Worm (Caenorhabditis elegans) whole organism, L3 larva: ENCODE data around the gene R107.2.

Source experiments
- ceh-28 ChIP-seq: fragments of 150-350 bp; optimal IDR thresholded peaks from 2 replicates; lab custom pipeline; 2014; ENCODE audit warnings: missing biosample characterization, missing genetic modification reagents, missing genetic modification characterization
- ceh-82 ChIP-seq: fragments of 150-350 bp; optimal IDR thresholded peaks from 2 replicates; lab custom pipeline; 2014; ENCODE audit warnings: missing biosample characterization, missing genetic modification characterization
- ceh-9 ChIP-seq: sonication (generic microtip); optimal IDR thresholded peaks from 2 replicates; lab custom pipeline; 2018; ENCODE audit warnings: missing biosample characterization, missing genetic modification characterization
- egl-27 ChIP-seq: sonication (generic microtip); optimal IDR thresholded peaks from 4 replicates; lab custom pipeline; 2017; ENCODE audit warnings: missing biosample characterization, missing genetic modification reagents, missing genetic modification characterization
- egl-5 ChIP-seq: fragments of 150-350 bp; optimal IDR thresholded peaks from 2 replicates; lab custom pipeline; 2017; ENCODE audit warnings: missing biosample characterization, missing genetic modification reagents, missing genetic modification characterization, inconsistent platforms
- elt-1 ChIP-seq: fragments of 150-350 bp; optimal IDR thresholded peaks from 2 replicates; lab custom pipeline; 2014; ENCODE audit warnings: missing biosample characterization, missing genetic modification characterization
- elt-2 ChIP-seq: sonication (generic microtip); optimal IDR thresholded peaks from 2 replicates; lab custom pipeline; 2016; ENCODE audit warnings: missing genetic modification reagents, mild to moderate bottlenecking, missing genetic modification characterization, missing compliant biosample characterization
- elt-3 ChIP-seq, 3 experiments: fragments of 150-350 bp in 1 of 3; sonication (generic microtip) in 2 of 3; optimal IDR thresholded peaks; 2 replicates in 2 of 3; 4 replicates in 1 of 3; lab custom pipeline; 2014 to 2017; ENCODE audit warnings: missing biosample characterization in 3 of 3, missing genetic modification characterization in 3 of 3
- eor-1 ChIP-seq, 2 experiments: fragments of 150-350 bp; optimal IDR thresholded peaks; 2 replicates each; lab custom pipeline; 2014 to 2018; ENCODE audit warnings: missing biosample characterization in 2 of 2, missing genetic modification characterization in 2 of 2
- fkh-10 ChIP-seq: sonication (generic microtip); optimal IDR thresholded peaks from 2 replicates; lab custom pipeline; 2017; ENCODE audit warnings: missing biosample characterization, missing genetic modification reagents, missing genetic modification characterization
- fkh-2 ChIP-seq: fragments of 150-350 bp; optimal IDR thresholded peaks from 2 replicates; lab custom pipeline; 2014; ENCODE audit warnings: missing biosample characterization, missing genetic modification reagents, missing genetic modification characterization
- jun-1 ChIP-seq: fragments of 150-350 bp; optimal IDR thresholded peaks from 2 replicates; lab custom pipeline; 2014; ENCODE audit warnings: missing biosample characterization, missing genetic modification reagents, missing genetic modification characterization
- lin-15B ChIP-seq: fragments of 150-350 bp; optimal IDR thresholded peaks from 2 replicates; lab custom pipeline; 2014; ENCODE audit warnings: missing biosample characterization, missing genetic modification characterization
- lin-39 ChIP-seq: fragments of 150-350 bp; optimal IDR thresholded peaks from 2 replicates; lab custom pipeline; 2018; ENCODE audit warnings: missing biosample characterization, missing genetic modification reagents, missing genetic modification characterization
- nfya-1 ChIP-seq: sonication (generic microtip); optimal IDR thresholded peaks from 2 replicates; lab custom pipeline; 2017; ENCODE audit warnings: missing genetic modification characterization, mild to moderate bottlenecking, missing compliant biosample characterization, antibody characterized with exemption, moderate library complexity; ENCODE audit not compliant: insufficient read depth
- nhr-11 ChIP-seq: fragments of 150-350 bp; optimal IDR thresholded peaks from 2 replicates; lab custom pipeline; 2014; ENCODE audit warnings: missing biosample characterization, missing genetic modification characterization
- nhr-12 ChIP-seq: fragments of 150-350 bp; optimal IDR thresholded peaks from 2 replicates; lab custom pipeline; 2014; ENCODE audit warnings: missing biosample characterization, missing genetic modification characterization
- nhr-23 ChIP-seq: fragments of 150-350 bp; optimal IDR thresholded peaks from 2 replicates; lab custom pipeline; 2014; ENCODE audit warnings: missing biosample characterization, missing genetic modification reagents, missing genetic modification characterization
- nhr-237 ChIP-seq: fragments of 150-350 bp; optimal IDR thresholded peaks from 2 replicates; lab custom pipeline; 2014; ENCODE audit warnings: missing biosample characterization, missing genetic modification characterization
- nhr-25 ChIP-seq: sonication (generic microtip); optimal IDR thresholded peaks from 2 replicates; lab custom pipeline; 2017; ENCODE audit warnings: missing biosample characterization, missing genetic modification characterization
- nhr-28 ChIP-seq: fragments of 150-350 bp; optimal IDR thresholded peaks from 2 replicates; lab custom pipeline; 2014; ENCODE audit warnings: missing biosample characterization, missing genetic modification characterization
- nhr-43 ChIP-seq: sonication (generic microtip); optimal IDR thresholded peaks from 2 replicates; lab custom pipeline; 2016; ENCODE audit warnings: mild to moderate bottlenecking, missing genetic modification characterization, missing compliant biosample characterization; ENCODE audit not compliant: poor library complexity, severe bottlenecking
- nhr-67 ChIP-seq: fragments of 150-350 bp; optimal IDR thresholded peaks from 2 replicates; lab custom pipeline; 2014; ENCODE audit warnings: missing biosample characterization, missing genetic modification characterization
- nhr-76 ChIP-seq: fragments of 150-350 bp; sonication (generic microtip); optimal IDR thresholded peaks from 5 replicates; lab custom pipeline; 2014; ENCODE audit warnings: missing biosample characterization, missing genetic modification characterization
- pha-4 ChIP-seq: fragments of 150-350 bp; optimal IDR thresholded peaks from 2 replicates; lab custom pipeline; 2014; ENCODE audit warnings: missing biosample characterization, missing genetic modification reagents, missing genetic modification characterization
- sea-2 ChIP-seq: fragments of 150-350 bp; sonication (generic microtip); optimal IDR thresholded peaks from 4 replicates; lab custom pipeline; 2014; ENCODE audit warnings: missing biosample characterization, missing genetic modification reagents, missing genetic modification characterization
- unc-39 ChIP-seq: sonication (generic microtip); optimal IDR thresholded peaks from 4 replicates; lab custom pipeline; 2017; ENCODE audit warnings: missing biosample characterization, missing genetic modification characterization
- unc-62 ChIP-seq: fragments of 150-350 bp; sonication (generic microtip); optimal IDR thresholded peaks from 4 replicates; lab custom pipeline; 2014; ENCODE audit warnings: missing biosample characterization, missing genetic modification reagents, missing genetic modification characterization
- zag-1 ChIP-seq: fragments of 150-350 bp; optimal IDR thresholded peaks from 2 replicates; lab custom pipeline; 2014; ENCODE audit warnings: missing biosample characterization, missing genetic modification characterization
- ztf-11 ChIP-seq: fragments of 150-350 bp; optimal IDR thresholded peaks from 2 replicates; lab custom pipeline; 2014; ENCODE audit warnings: missing biosample characterization, missing genetic modification characterization

The R107.2 gene

ce11 chrIII:9045838-9046237 is at the start of gene R107.2:
Gene R107.2, minus strand, starts transcription at chrIII:9045938.
- TF ChIP-seq ceh-28 (tag; lab: Kevin White, UChicago) (no peak), jun-1 (tag; lab: Kevin White, UChicago) (no peak), nhr-28 (tag; lab: Kevin White, UChicago) (no peak), nhr-25 (tag; lab: Kevin White, UChicago) (no peak), elt-3 (tag; optimal IDR thresholded peaks at IDR 0.05; lab: Kevin White, UChicago) (no peak), pha-4 (no peak), nhr-76 (no peak), nhr-11 (tag; lab: Kevin White, UChicago) (no peak)

ce11 chrIII:9091392-9092291 is 45.9 kb upstream of the R107.2 start, which contains the start of gene glp-1:
Gene glp-1, plus strand, starts transcription at chrIII:9092241.
- TF ChIP-seq lin-15B (tag; lab: Kevin White, UChicago) (no peak), egl-5 (peak; percentile 68)
- TF ChIP-seq, all 47 proteins: peak for 1

- TF ChIP-seq nhr-12 (no peak), lin-15B (tag; lab: Kevin White, UChicago) (peak; percentile 45)
Observed at ce11 chrIII:9089325-9089823, 43.6 kb upstream of the R107.2 start, which contains the start of the genes mccc-2 and mrpl-44. Gene mccc-2, minus strand, starts transcription at chrIII:9089375. Gene mrpl-44, minus strand, starts transcription at chrIII:9089375.

ce11 chrIII:9084329-9084728 is 38.6 kb upstream of the R107.2 start:
- TF ChIP-seq sea-2 (GFP tag; lab: Kevin White, UChicago) (no peak), nfya-1 (tag; lab: Kevin White, UChicago) (peak; percentile 48), nhr-237 (tag; lab: Kevin White, UChicago) (no peak), fkh-2 (tag; lab: Kevin White, UChicago) (no peak), egl-5 (peak; percentile 53), eor-1 (tag; optimal IDR thresholded peaks at IDR 0.05; lab: Kevin White, UChicago) (no peak), lin-39 (peak; percentile 94), unc-62 (GFP tag; lab: Kevin White, UChicago) (peak; percentile 51), elt-1 (tag; lab: Kevin White, UChicago) (peak; percentile 15), egl-27 (no peak), ceh-9 (no peak)

- TF ChIP-seq fkh-2 (tag; lab: Kevin White, UChicago), result no peak
- peak; percentile 15 for TF ChIP-seq nfya-1 (tag; lab: Kevin White, UChicago)
- no peak for TF ChIP-seq zag-1 (tag; lab: Kevin White, UChicago)
- TF ChIP-seq jun-1 (tag; lab: Kevin White, UChicago), result no peak
- TF ChIP-seq nhr-43 (tag; lab: Kevin White, UChicago), result no peak
- TF ChIP-seq unc-39 (tag; lab: Kevin White, UChicago), result no peak
- TF ChIP-seq ceh-28 (tag; lab: Kevin White, UChicago), result no peak
- peak; percentile 72 for TF ChIP-seq egl-5
Observed at ce11 chrIII:9083118-9083517, 37.4 kb upstream of the R107.2 start.

- no peak for TF ChIP-seq lin-15B (tag; lab: Kevin White, UChicago)
- no peak for TF ChIP-seq nhr-25 (tag; lab: Kevin White, UChicago)
- TF ChIP-seq nhr-11 (tag; lab: Kevin White, UChicago), result no peak
- no peak for TF ChIP-seq elt-1 (tag; lab: Kevin White, UChicago)
- no peak for TF ChIP-seq sea-2 (GFP tag; lab: Kevin White, UChicago)
- no peak for TF ChIP-seq pha-4
- TF ChIP-seq nhr-67 (tag; lab: Kevin White, UChicago), result no peak
- no peak for TF ChIP-seq ceh-28 (tag; lab: Kevin White, UChicago)
- no peak for TF ChIP-seq nhr-76
- no peak for TF ChIP-seq ceh-82 (tag; lab: Kevin White, UChicago)
- TF ChIP-seq fkh-10 (GFP tag; lab: Kevin White, UChicago), result no peak
- no peak for TF ChIP-seq elt-2 (tag; lab: Kevin White, UChicago)
- no peak for TF ChIP-seq nhr-28 (tag; lab: Kevin White, UChicago)
- TF ChIP-seq nhr-23, result no peak
- no peak for TF ChIP-seq nhr-12
- TF ChIP-seq ztf-11 (tag; lab: Kevin White, UChicago), result no peak
Observed at ce11 chrIII:9081763-9082162, 36.0 kb upstream of the R107.2 start, which contains the start of gene far-2. Gene far-2, plus strand, starts transcription at chrIII:9081828.
